Worm (Caenorhabditis elegans) whole organism, mixed stage, embryonic: ENCODE data around the gene gei-3.

Source experiments
- blmp-1 ChIP-seq: fragments of 150-350 bp; optimal IDR thresholded peaks from 2 replicates; lab custom pipeline; 2014; ENCODE audit warnings: missing biosample characterization, missing genetic modification characterization
- ces-1 ChIP-seq: fragments of 150-350 bp; optimal IDR thresholded peaks from 2 replicates; lab custom pipeline; 2014; ENCODE audit warnings: missing biosample characterization, missing genetic modification reagents, missing genetic modification characterization
- elt-1 ChIP-seq: sonication (generic microtip); optimal IDR thresholded peaks from 2 replicates; lab custom pipeline; 2017; ENCODE audit warnings: missing genetic modification characterization, mild to moderate bottlenecking, missing compliant biosample characterization, antibody characterized with exemption, moderate library complexity, borderline replicate concordance; ENCODE audit not compliant: insufficient read depth
- hlh-1 ChIP-seq: fragments of 150-350 bp; optimal IDR thresholded peaks from 2 replicates; lab custom pipeline; 2014; ENCODE audit warnings: missing biosample characterization, missing genetic modification reagents, missing genetic modification characterization
- lin-13 ChIP-seq: fragments of 150-350 bp; optimal IDR thresholded peaks from 2 replicates; lab custom pipeline; 2014; ENCODE audit warnings: missing biosample characterization, missing genetic modification characterization
- nhr-12 ChIP-seq: fragments of 150-350 bp; optimal IDR thresholded peaks from 2 replicates; lab custom pipeline; 2014; ENCODE audit warnings: missing biosample characterization, missing genetic modification characterization
- nhr-237 ChIP-seq: fragments of 150-350 bp; optimal IDR thresholded peaks from 2 replicates; lab custom pipeline; 2014; ENCODE audit warnings: missing biosample characterization, missing genetic modification characterization
- nhr-28 ChIP-seq: fragments of 150-350 bp; optimal IDR thresholded peaks from 2 replicates; lab custom pipeline; 2014; ENCODE audit warnings: missing biosample characterization, missing genetic modification characterization
- pha-4 ChIP-seq: fragments of 150-350 bp; optimal IDR thresholded peaks from 2 replicates; lab custom pipeline; 2018; ENCODE audit warnings: missing biosample characterization, missing genetic modification reagents, missing genetic modification characterization
- snpc-4 ChIP-seq: fragments of 150-350 bp; optimal IDR thresholded peaks from 2 replicates; lab custom pipeline; 2014; ENCODE audit warnings: missing biosample characterization, missing genetic modification characterization
- tbx-8 ChIP-seq: fragments of 200-800 bp; sonication (Bioruptor generic); optimal IDR thresholded peaks from 2 replicates; lab custom pipeline; 2018; ENCODE audit warnings: mild to moderate bottlenecking, missing genetic modification characterization, moderate library complexity, missing compliant biosample characterization
- unc-39 ChIP-seq: fragments of 150-350 bp; optimal IDR thresholded peaks from 2 replicates; lab custom pipeline; 2014; ENCODE audit warnings: missing biosample characterization, missing genetic modification characterization
- unc-62 ChIP-seq: fragments of 150-350 bp; optimal IDR thresholded peaks from 2 replicates; lab custom pipeline; 2014; ENCODE audit warnings: missing biosample characterization, missing genetic modification reagents, missing genetic modification characterization

- TF ChIP-seq nhr-12 (tag; lab: Kevin White, UChicago) (no peak), unc-62 (GFP tag; lab: Kevin White, UChicago) (no peak), hlh-1 (tag; lab: Kevin White, UChicago) (no peak), snpc-4 (tag; lab: Kevin White, UChicago) (no peak), tbx-8 (GFP tag; lab: Kevin White, UChicago) (no peak), ces-1 (GFP tag; lab: Kevin White, UChicago) (no peak), unc-39 (tag; lab: Kevin White, UChicago) (no peak), elt-1 (tag; lab: Kevin White, UChicago) (no peak), nhr-28 (tag; lab: Kevin White, UChicago) (no peak), pha-4 (no peak), nhr-237 (tag; lab: Kevin White, UChicago) (no peak), blmp-1 (no peak), lin-13 (tag; lab: Kevin White, UChicago) (no peak)
Measured at ce11 chrX:12780674-12781073, 32.8 kb downstream of the gei-3 start.
